Worm (Caenorhabditis elegans) whole organism, midembryonic: ENCODE data around the gene dph-7.

Experiments
- T22C8.4 ChIP-seq: fragments of 200-800 bp; sonication (Bioruptor generic); IDR thresholded peaks from 2 replicates; pipeline ENCODE4 v1.3.6; 2022; ENCODE audit warnings: missing genetic modification characterization, missing compliant biosample characterization
- cog-1 ChIP-seq: sonication (generic microtip); optimal IDR thresholded peaks from 2 replicates; lab custom pipeline; 2016; ENCODE audit warnings: missing genetic modification characterization, missing compliant biosample characterization
- flt-1 ChIP-seq: fragments of 200-800 bp; sonication (Bioruptor generic); IDR thresholded peaks from 2 replicates; pipeline ENCODE4 v1.3.6; 2022; ENCODE audit warnings: missing genetic modification characterization, missing compliant biosample characterization
- klf-2 ChIP-seq: fragments of 200-800 bp; sonication (Bioruptor generic); conservative IDR thresholded peaks from 2 replicates; pipeline ENCODE4 v1.3.6; 2022; ENCODE audit warnings: missing genetic modification reagents, missing genetic modification characterization, missing compliant biosample characterization
- med-1 ChIP-seq: sonication (generic microtip); optimal IDR thresholded peaks from 2 replicates; lab custom pipeline; 2017; ENCODE audit warnings: missing genetic modification characterization, mild to moderate bottlenecking, missing compliant biosample characterization, antibody characterized with exemption, missing genetic modification reagents; ENCODE audit not compliant: insufficient read depth
- ref-1 ChIP-seq: fragments of 200-800 bp; sonication (Bioruptor generic); conservative IDR thresholded peaks from 2 replicates; pipeline ENCODE4 v1.3.6; 2022; ENCODE audit warnings: missing genetic modification reagents, missing genetic modification characterization, missing compliant biosample characterization
- tab-1 ChIP-seq: fragments of 200-800 bp; sonication (Bioruptor generic); IDR thresholded peaks from 2 replicates; pipeline ENCODE4 v1.3.6; 2022; ENCODE audit warnings: missing genetic modification characterization, missing compliant biosample characterization
- ztf-23 ChIP-seq: fragments of 200-800 bp; sonication (Bioruptor generic); IDR thresholded peaks from 2 replicates; pipeline ENCODE4 v1.3.6; 2022; ENCODE audit warnings: missing genetic modification reagents, missing genetic modification characterization, missing compliant biosample characterization
- ztf-29 ChIP-seq: fragments of 200-800 bp; sonication (Bioruptor generic); IDR thresholded peaks from 2 replicates; pipeline ENCODE4 v1.3.6; 2022; ENCODE audit warnings: missing genetic modification reagents, missing genetic modification characterization, missing compliant biosample characterization

The dph-7 gene

DNA sequence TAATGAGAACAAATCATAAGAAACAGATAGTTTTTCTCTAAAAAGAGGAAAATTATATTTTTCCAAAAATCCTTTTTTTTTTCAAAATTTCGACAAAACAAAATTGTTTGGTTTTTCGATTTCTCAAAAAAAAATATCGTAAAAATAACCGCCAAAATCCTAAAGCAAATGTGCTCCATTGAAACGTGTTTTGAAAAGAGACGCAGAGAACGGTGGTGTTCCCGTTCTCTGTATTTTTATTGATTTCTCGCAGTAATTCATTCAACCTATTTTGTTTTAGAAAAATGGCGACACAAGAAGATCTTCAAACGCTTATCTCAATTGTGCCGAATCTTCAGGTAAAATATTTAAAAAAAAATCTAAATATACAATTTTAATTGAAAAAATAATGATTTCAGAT lies 1.1 kb upstream of the dph-7 start, which contains the start of gene Y43F4B.10:
Gene Y43F4B.10, plus strand, starts transcription at position 281 of the 400 bp plus-strand sequence.
- TF ChIP-seq T22C8.4 (0 out of 2 replicates have a peak, but pooled peaks have one; percentile 38), ztf-23 (no peak)

DNA sequence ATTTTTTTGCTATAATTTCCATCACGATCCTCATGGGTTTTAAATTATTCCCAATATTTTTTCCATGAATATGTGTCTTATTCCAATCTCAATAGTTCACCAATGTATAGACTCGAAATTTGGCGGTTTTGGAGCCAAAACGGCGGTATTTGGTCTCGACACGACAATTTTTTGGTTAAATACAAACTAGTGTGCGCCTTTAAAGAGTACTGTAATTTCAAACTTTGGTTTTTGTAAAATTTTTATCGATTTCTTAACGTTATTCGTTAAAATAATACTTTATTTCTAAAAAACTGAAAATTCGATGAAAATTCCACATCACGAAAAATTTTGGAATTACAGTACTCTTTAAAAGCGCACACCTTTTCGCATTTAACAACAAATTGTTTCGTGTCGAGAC lies 287 bp upstream of the dph-7 start:
- TF ChIP-seq cog-1 (no peak), ref-1 (GFP tag; lab: Robert Waterston, UW) (no peak), tab-1 (GFP tag; lab: Robert Waterston, UW) (no peak), flt-1 (GFP tag; lab: Robert Waterston, UW) (no peak), klf-2 (GFP tag; lab: Robert Waterston, UW) (no peak), med-1 (GFP tag; lab: Kevin White, UChicago) (no peak), T22C8.4 (no peak), ztf-23 (no peak), ztf-29 (GFP tag; lab: Robert Waterston, UW) (no peak)

DNA sequence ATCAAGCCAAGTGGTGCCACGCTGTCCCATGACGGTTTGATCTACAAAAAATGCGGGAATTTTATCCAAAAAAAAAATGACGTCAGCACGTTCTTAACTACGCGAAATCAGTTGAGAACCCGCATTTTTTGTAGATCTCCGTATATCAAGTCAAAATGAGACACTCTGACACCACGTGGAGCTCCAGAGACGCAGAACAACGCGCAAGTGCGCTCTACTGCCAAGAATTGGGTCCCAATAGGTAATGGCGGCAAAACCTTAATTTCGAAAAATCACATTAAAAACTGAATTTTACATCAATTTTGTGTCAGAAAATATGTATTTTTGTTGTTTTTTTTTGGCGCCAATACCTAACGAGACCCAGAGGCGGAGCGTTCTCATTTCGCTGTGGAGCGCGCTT lies 2.0 kb downstream of the dph-7 start:
- TF ChIP-seq ref-1 (GFP tag; lab: Robert Waterston, UW) = no peak
- no peak for TF ChIP-seq T22C8.4
- TF ChIP-seq flt-1 (GFP tag; lab: Robert Waterston, UW) = no peak
- TF ChIP-seq ztf-23 = no peak
- TF ChIP-seq klf-2 (GFP tag; lab: Robert Waterston, UW) = no peak

DNA sequence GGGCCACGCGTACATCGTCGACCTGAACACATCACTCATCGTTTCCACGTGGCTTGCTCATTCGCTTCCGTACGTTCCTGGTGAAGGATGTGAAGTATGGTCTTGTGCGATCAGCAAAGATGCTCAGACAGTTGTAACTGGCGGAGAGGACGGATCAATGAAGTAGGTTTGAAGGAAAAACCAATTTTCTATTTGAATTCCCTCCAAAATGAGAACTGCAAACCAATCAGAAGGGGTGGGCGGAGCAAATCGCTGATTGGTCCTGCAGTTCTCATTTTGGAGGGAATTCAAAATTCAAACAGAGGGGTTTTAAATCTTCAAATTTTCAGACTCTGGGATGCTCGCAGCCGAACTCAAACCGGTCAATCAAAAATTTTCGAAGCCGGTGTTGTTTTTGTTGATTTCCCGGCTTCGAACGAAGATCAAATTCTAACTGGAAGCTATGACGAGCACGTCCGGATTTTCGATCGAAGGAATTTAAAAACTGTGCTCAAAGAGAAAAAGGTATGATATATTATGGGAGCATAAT lies 2.5 kb downstream of the dph-7 start:
- no peak for TF ChIP-seq klf-2 (GFP tag; lab: Robert Waterston, UW)
- TF ChIP-seq ztf-29 (GFP tag; lab: Robert Waterston, UW) = no peak
- no peak for TF ChIP-seq med-1 (GFP tag; lab: Kevin White, UChicago)
- TF ChIP-seq ref-1 (GFP tag; lab: Robert Waterston, UW) = no peak
- TF ChIP-seq T22C8.4 = no peak
- no peak for TF ChIP-seq tab-1 (GFP tag; lab: Robert Waterston, UW)
- no peak for TF ChIP-seq flt-1 (GFP tag; lab: Robert Waterston, UW)
- no peak for TF ChIP-seq cog-1
- TF ChIP-seq ztf-23 = no peak

DNA sequence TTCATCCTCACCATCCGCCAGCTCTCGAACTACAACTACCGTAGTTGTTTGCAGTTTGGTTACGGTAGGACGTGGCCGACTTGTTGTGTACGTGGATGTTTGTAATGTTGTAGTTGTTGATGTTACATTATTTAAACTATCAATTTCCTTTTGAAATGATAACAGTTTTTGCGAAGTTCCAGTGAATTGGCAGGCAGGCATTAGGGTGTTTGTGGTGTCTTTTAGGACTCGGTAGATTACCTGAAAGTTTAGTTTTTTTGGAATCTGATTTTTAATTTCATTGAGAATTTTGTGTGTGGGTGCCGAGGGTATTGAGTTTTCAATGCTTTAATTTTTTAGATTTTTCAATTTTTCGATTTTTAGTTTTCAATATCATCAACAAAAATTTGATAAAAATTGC lies 7.7 kb downstream of the dph-7 start, which contains the start of gene F53A2.11:
Gene F53A2.11, minus strand, starts transcription at position 101 of the 400 bp plus-strand sequence.
- TF ChIP-seq ref-1 (GFP tag; lab: Robert Waterston, UW) = no peak
- no peak for TF ChIP-seq med-1 (GFP tag; lab: Kevin White, UChicago)
- no peak for TF ChIP-seq cog-1
- no peak for TF ChIP-seq flt-1 (GFP tag; lab: Robert Waterston, UW)
- no peak for TF ChIP-seq ztf-29 (GFP tag; lab: Robert Waterston, UW)

DNA sequence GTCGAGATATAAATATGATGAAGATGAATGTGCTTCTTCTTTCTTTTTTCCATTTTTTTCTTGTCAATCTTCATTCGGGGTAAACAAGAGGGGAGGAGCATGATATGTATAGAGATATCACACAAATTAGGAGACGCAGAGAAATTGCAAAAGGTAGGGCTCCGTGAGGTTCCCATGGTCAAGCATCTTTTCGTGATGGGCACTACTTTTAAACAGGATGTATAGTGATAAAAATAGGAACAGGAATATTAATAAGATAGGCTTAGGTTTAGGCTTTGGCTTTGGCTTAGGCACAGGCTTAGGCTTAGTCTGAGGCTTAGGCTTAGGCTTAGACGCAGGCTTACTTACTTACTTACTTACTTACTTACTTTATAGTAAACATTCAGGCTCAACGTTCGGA lies 9.8 kb downstream of the dph-7 start, which contains the start of gene F53A2.1:
Gene F53A2.1, minus strand, starts transcription at position 101 of the 400 bp plus-strand sequence.
- TF ChIP-seq ztf-23 (no peak), ztf-29 (GFP tag; lab: Robert Waterston, UW) (no peak), med-1 (GFP tag; lab: Kevin White, UChicago) (no peak), cog-1 (no peak), klf-2 (GFP tag; lab: Robert Waterston, UW) (no peak), ref-1 (GFP tag; lab: Robert Waterston, UW) (no peak), T22C8.4 (no peak)

DNA sequence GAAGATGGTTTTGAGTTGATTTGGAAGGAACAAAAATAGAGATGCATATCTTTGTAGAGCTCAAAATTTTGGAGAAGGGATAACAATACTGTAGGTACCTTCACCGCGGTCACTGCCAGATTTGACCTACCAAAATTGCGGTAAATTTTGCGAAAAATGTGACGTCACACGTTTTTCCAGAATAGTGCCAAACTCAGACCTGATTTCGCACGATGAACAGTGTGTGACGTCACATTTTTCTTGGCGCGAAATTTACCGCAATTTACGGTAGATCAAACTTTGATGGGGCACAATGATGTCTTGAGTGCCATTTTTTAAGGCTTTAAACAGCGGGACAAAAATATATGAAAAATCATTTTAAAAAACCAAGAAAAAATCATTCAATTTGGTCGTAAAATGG lies 14.0 kb downstream of the dph-7 start:
- TF ChIP-seq ref-1 (GFP tag; lab: Robert Waterston, UW) (no peak), ztf-23 (no peak), klf-2 (GFP tag; lab: Robert Waterston, UW) (no peak), flt-1 (GFP tag; lab: Robert Waterston, UW) (no peak), ztf-29 (GFP tag; lab: Robert Waterston, UW) (no peak), cog-1 (no peak)

DNA sequence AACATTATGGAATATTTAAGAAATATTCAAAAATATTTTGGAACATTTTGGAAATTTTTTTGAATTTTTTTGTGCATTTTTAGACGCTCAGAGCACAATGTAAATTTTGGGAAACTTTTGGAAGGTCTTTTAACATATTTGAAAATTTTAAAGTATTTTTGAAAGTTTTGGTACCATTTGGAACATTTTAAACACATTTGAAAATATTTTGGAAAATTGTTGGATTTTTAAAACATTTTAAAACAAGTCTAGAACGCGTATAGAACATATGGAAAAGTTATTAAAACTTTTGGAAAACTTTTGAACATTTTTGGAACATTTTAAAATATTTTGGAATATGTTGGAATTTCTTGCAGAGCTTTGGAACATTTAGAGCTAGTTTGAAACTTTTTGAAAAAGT lies 18.8 kb downstream of the dph-7 start, which contains the start of gene sdz-20:
Gene sdz-20, plus strand, starts transcription at position 301 of the 400 bp plus-strand sequence.
- TF ChIP-seq T22C8.4 (no peak), ztf-23 (no peak), flt-1 (GFP tag; lab: Robert Waterston, UW) (no peak), klf-2 (GFP tag; lab: Robert Waterston, UW) (no peak), med-1 (GFP tag; lab: Kevin White, UChicago) (no peak), tab-1 (GFP tag; lab: Robert Waterston, UW) (no peak), ztf-29 (GFP tag; lab: Robert Waterston, UW) (no peak), cog-1 (no peak)

DNA sequence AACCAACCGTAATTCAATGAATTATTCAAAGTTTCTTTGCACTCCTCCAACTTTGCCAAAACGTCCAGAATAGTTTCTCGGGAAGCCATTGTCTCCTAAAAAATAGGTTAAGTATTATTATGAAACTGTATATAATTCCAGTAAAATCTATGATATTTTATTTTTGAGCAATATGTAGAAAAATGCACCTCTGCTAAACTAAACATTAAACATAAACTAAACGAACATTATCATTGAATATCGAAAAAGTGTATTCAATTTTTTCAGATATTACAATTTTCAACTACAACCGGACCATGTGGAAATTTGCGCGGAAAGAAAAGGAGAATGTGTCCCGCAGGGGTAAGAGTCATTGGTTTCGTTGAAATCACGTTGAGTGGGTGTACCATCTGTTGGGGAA lies 24.7 kb downstream of the dph-7 start, which contains the start of gene F53A2.3:
Gene F53A2.3, minus strand, starts transcription at position 101 of the 400 bp plus-strand sequence.
- TF ChIP-seq klf-2 (GFP tag; lab: Robert Waterston, UW) (no peak), T22C8.4 (no peak), med-1 (GFP tag; lab: Kevin White, UChicago) (no peak), ref-1 (GFP tag; lab: Robert Waterston, UW) (no peak), tab-1 (GFP tag; lab: Robert Waterston, UW) (no peak), cog-1 (no peak), ztf-29 (GFP tag; lab: Robert Waterston, UW) (no peak), ztf-23 (no peak), flt-1 (GFP tag; lab: Robert Waterston, UW) (no peak)

DNA sequence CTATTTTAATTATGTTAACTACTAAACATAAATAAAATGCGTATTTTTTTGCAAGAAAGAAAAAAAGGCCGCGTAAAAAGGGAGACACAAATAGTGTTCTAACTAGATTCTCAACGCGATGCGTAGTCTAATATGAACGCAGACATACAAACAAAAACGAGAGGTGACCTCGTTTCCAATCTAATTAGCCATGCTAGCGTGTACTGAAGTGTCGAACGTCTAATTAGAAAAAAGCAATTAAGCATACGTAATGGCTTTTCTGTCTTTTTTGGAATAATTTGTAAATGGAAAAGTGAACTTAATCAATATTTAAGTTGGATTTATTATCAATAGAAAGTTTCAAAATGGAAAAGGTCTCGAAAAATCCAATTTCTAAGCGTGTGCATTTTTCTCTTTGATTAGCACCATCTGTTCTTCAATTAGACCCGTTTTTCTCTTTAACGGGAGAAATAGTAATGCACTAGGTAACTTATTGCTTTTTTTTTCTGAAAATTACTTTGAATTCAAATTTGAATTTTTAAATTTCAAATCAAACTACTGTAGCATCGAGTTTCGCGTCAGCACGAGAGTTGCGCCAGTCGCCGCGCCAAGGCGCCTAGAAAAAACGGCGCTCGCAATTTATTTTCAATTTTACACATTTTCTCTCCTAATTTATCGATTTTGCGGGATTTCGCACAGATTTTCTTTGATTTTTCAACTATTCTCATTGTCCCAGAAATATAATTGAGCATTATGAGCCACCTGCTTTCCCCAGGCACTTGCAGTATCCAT lies 25.8 kb downstream of the dph-7 start:
- TF ChIP-seq ztf-23 (0 out of 2 replicates have a peak, but pooled peaks have one; percentile 33), T22C8.4 (0 out of 2 replicates have a peak, but pooled peaks have one; percentile 10), ref-1 (GFP tag; lab: Robert Waterston, UW) (no peak), med-1 (GFP tag; lab: Kevin White, UChicago) (no peak)
